Worm (Caenorhabditis elegans) whole organism, L4 larva: ENCODE measurements around the gene C15H9.5.
A peak's percentile ranks its signal among the peaks of the same experiment; 100 is the strongest.

ENCODE experiments used
- D1046.2 ChIP-seq: fragments of 200-800 bp; sonication (Bioruptor generic); IDR thresholded peaks from 2 replicates; pipeline ENCODE4 v1.3.6; 2022; ENCODE audit warnings: missing genetic modification characterization, missing compliant biosample characterization
- F10B5.3 ChIP-seq: sonication (generic microtip); optimal IDR thresholded peaks from 2 replicates; lab custom pipeline; 2016; ENCODE audit warnings: mild to moderate bottlenecking, missing genetic modification characterization, missing compliant biosample characterization
- F37D6.2 ChIP-seq: sonication (generic microtip); optimal IDR thresholded peaks from 2 replicates; lab custom pipeline; 2016; ENCODE audit warnings: mild to moderate bottlenecking, missing genetic modification characterization, missing compliant biosample characterization
- T20F7.1 ChIP-seq: fragments of 200-800 bp; sonication (Bioruptor generic); optimal IDR thresholded peaks from 2 replicates; lab custom pipeline; 2018; ENCODE audit warnings: mild to moderate bottlenecking, missing genetic modification characterization, missing compliant biosample characterization
- T26A8.4 ChIP-seq: fragments of 200-800 bp; sonication (Bioruptor generic); IDR thresholded peaks from 2 replicates; pipeline ENCODE4 v1.3.6; 2022; ENCODE audit warnings: missing genetic modification characterization, missing compliant biosample characterization
- Y75B8A.6 ChIP-seq: fragments of 200-800 bp; sonication (Bioruptor generic); IDR thresholded peaks from 2 replicates; pipeline ENCODE4 v1.3.6; 2022; ENCODE audit warnings: missing genetic modification reagents, missing genetic modification characterization, missing compliant biosample characterization
- ZK546.5 ChIP-seq, 2 experiments: sonication (generic microtip); optimal IDR thresholded peaks; 2 replicates each; lab custom pipeline; 2017; ENCODE audit warnings: missing biosample characterization in 2 of 2, missing genetic modification characterization in 2 of 2
- aha-1 ChIP-seq: fragments of 150-350 bp; peaks from one replicate; lab custom pipeline; 2014; ENCODE audit warnings: missing biosample characterization, missing genetic modification characterization
- aly-2 ChIP-seq: sonication (generic microtip); optimal IDR thresholded peaks from 2 replicates; lab custom pipeline; 2018; ENCODE audit warnings: missing biosample characterization, missing genetic modification characterization
- ama-1 ChIP-seq: fragments of 150-350 bp; optimal IDR thresholded peaks from 2 replicates; lab custom pipeline; 2014; ENCODE audit warnings: inconsistent platforms, mixed read lengths
- attf-4 ChIP-seq: sonication (generic microtip); optimal IDR thresholded peaks from 3 replicates; lab custom pipeline; 2017; ENCODE audit warnings: missing biosample characterization, missing genetic modification characterization
- ceh-20 ChIP-seq: fragments of 200-800 bp; sonication (Bioruptor generic); IDR thresholded peaks from 2 replicates; pipeline ENCODE4 v1.3.6; 2022; ENCODE audit warnings: missing genetic modification reagents, missing genetic modification characterization, missing compliant biosample characterization
- ceh-28 ChIP-seq: fragments of 150-350 bp; optimal IDR thresholded peaks from 2 replicates; lab custom pipeline; 2014; ENCODE audit warnings: missing biosample characterization, missing genetic modification reagents, missing genetic modification characterization
- ceh-82 ChIP-seq: sonication (generic microtip); optimal IDR thresholded peaks from 2 replicates; lab custom pipeline; 2017; ENCODE audit warnings: missing biosample characterization, missing genetic modification characterization
- cey-2 ChIP-seq: sonication (generic microtip); optimal IDR thresholded peaks from 3 replicates; lab custom pipeline; 2017; ENCODE audit warnings: missing genetic modification characterization, mild to moderate bottlenecking, missing compliant biosample characterization, antibody characterized with exemption, borderline replicate concordance; ENCODE audit not compliant: insufficient read depth
- ctbp-1 ChIP-seq: fragments of 200-800 bp; sonication (Bioruptor generic); IDR thresholded peaks from 2 replicates; pipeline ENCODE4 v1.3.6; 2022; ENCODE audit warnings: missing genetic modification reagents, missing genetic modification characterization, missing compliant biosample characterization
- daf-12 ChIP-seq: fragments of 150-350 bp; optimal IDR thresholded peaks from 2 replicates; lab custom pipeline; 2014; ENCODE audit warnings: missing biosample characterization, missing genetic modification reagents, missing genetic modification characterization
- daf-19 ChIP-seq: fragments of 200-800 bp; sonication (Bioruptor generic); conservative IDR thresholded peaks from 2 replicates; pipeline ENCODE4 v1.3.6; 2022; ENCODE audit warnings: missing genetic modification characterization, missing compliant biosample characterization
- daf-8 ChIP-seq: fragments of 200-800 bp; sonication (Bioruptor generic); IDR thresholded peaks from 2 replicates; pipeline ENCODE4 v1.3.6; 2022; ENCODE audit warnings: missing genetic modification characterization, missing compliant biosample characterization
- dmd-6 ChIP-seq: fragments of 200-800 bp; sonication (Bioruptor generic); IDR thresholded peaks from 2 replicates; pipeline ENCODE4 v1.3.6; 2022; ENCODE audit warnings: missing genetic modification reagents, missing genetic modification characterization, missing compliant biosample characterization
- dmd-8 ChIP-seq: fragments of 200-800 bp; sonication (Bioruptor generic); IDR thresholded peaks from 2 replicates; pipeline ENCODE4 v1.3.6; 2022; ENCODE audit warnings: missing genetic modification characterization, missing compliant biosample characterization
- egl-27 ChIP-seq: sonication (generic microtip); optimal IDR thresholded peaks from 3 replicates; lab custom pipeline; 2017; ENCODE audit warnings: missing biosample characterization, missing genetic modification reagents, missing genetic modification characterization
- egl-43 ChIP-seq: fragments of 200-800 bp; sonication (Bioruptor generic); IDR thresholded peaks from 2 replicates; pipeline ENCODE4 v1.3.6; 2022; ENCODE audit warnings: missing genetic modification reagents, missing genetic modification characterization, missing compliant biosample characterization
- fkh-10 ChIP-seq: fragments of 150-350 bp; optimal IDR thresholded peaks from 2 replicates; lab custom pipeline; 2014; ENCODE audit warnings: missing biosample characterization, missing genetic modification reagents, missing genetic modification characterization
- gei-8 ChIP-seq: fragments of 200-800 bp; sonication (Bioruptor generic); optimal IDR thresholded peaks from 2 replicates; lab custom pipeline; 2018; ENCODE audit warnings: mild to moderate bottlenecking, missing genetic modification characterization, missing compliant biosample characterization
- hlh-11 ChIP-seq: fragments of 200-800 bp; sonication (Bioruptor generic); optimal IDR thresholded peaks from 2 replicates; lab custom pipeline; 2018; ENCODE audit warnings: mild to moderate bottlenecking, missing genetic modification characterization, missing compliant biosample characterization
- hlh-30 ChIP-seq: sonication (generic microtip); optimal IDR thresholded peaks from 2 replicates; lab custom pipeline; 2017; ENCODE audit warnings: antibody characterized with exemption, mild to moderate bottlenecking, missing genetic modification characterization, missing compliant biosample characterization; ENCODE audit not compliant: insufficient read depth
- hmg-1.1 ChIP-seq: fragments of 200-800 bp; sonication (Bioruptor generic); IDR thresholded peaks from 2 replicates; pipeline ENCODE4 v1.3.6; 2022; ENCODE audit warnings: missing genetic modification reagents, missing genetic modification characterization, missing compliant biosample characterization
- jun-1 ChIP-seq: fragments of 150-350 bp; optimal IDR thresholded peaks from 2 replicates; lab custom pipeline; 2014; ENCODE audit warnings: missing biosample characterization, missing genetic modification reagents, missing genetic modification characterization
- lin-13 ChIP-seq: fragments of 150-350 bp; optimal IDR thresholded peaks from 2 replicates; lab custom pipeline; 2014; ENCODE audit warnings: missing biosample characterization, missing genetic modification reagents, missing genetic modification characterization
- lin-15B ChIP-seq: fragments of 150-350 bp; sonication (generic microtip); optimal IDR thresholded peaks from 3 replicates; lab custom pipeline; 2014; ENCODE audit warnings: missing biosample characterization, missing genetic modification characterization
- lin-29 ChIP-seq: fragments of 200-800 bp; sonication (Bioruptor generic); IDR thresholded peaks from 2 replicates; pipeline ENCODE4 v1.3.6; 2022; ENCODE audit warnings: missing genetic modification reagents, missing genetic modification characterization, missing compliant biosample characterization
- lin-39 ChIP-seq: fragments of 150-350 bp; optimal IDR thresholded peaks from 2 replicates; lab custom pipeline; 2014; ENCODE audit warnings: missing biosample characterization, missing genetic modification reagents, missing genetic modification characterization
- lsy-2 ChIP-seq, 2 experiments: fragments of 150-350 bp in 1 of 2; sonication (generic microtip) in 1 of 2; optimal IDR thresholded peaks; 2 replicates each; lab custom pipeline; 2014 to 2017; ENCODE audit warnings: missing biosample characterization in 2 of 2, missing genetic modification characterization in 2 of 2
- mep-1 ChIP-seq: fragments of 150-350 bp; sonication (generic microtip); optimal IDR thresholded peaks from 3 replicates; lab custom pipeline; 2014; ENCODE audit warnings: missing biosample characterization, missing genetic modification characterization
- mes-2 ChIP-seq: sonication (generic microtip); optimal IDR thresholded peaks from 2 replicates; lab custom pipeline; 2016; ENCODE audit warnings: missing genotype, mild to moderate bottlenecking, missing genetic modification characterization, missing compliant biosample characterization; ENCODE audit not compliant: poor library complexity, severe bottlenecking
- mxl-2 ChIP-seq: fragments of 200-800 bp; sonication (Bioruptor generic); conservative IDR thresholded peaks from 2 replicates; pipeline ENCODE4 v1.3.6; 2022; ENCODE audit warnings: missing genetic modification reagents, missing genetic modification characterization, missing compliant biosample characterization
- nhr-10 ChIP-seq: fragments of 150-350 bp; optimal IDR thresholded peaks from 2 replicates; lab custom pipeline; 2014; ENCODE audit warnings: missing biosample characterization, missing genetic modification characterization
- nhr-102 ChIP-seq: sonication (generic microtip); optimal IDR thresholded peaks from 2 replicates; lab custom pipeline; 2016; ENCODE audit warnings: mild to moderate bottlenecking, missing genetic modification characterization, moderate library complexity, missing compliant biosample characterization
- nhr-11 ChIP-seq: fragments of 150-350 bp; optimal IDR thresholded peaks from 2 replicates; lab custom pipeline; 2014; ENCODE audit warnings: missing biosample characterization, missing genetic modification characterization
- nhr-111 ChIP-seq: fragments of 200-800 bp; sonication (Bioruptor generic); optimal IDR thresholded peaks from 2 replicates; lab custom pipeline; 2018; ENCODE audit warnings: mild to moderate bottlenecking, missing genetic modification characterization, missing compliant biosample characterization
- nhr-28 ChIP-seq: fragments of 150-350 bp; optimal IDR thresholded peaks from 2 replicates; lab custom pipeline; 2014; ENCODE audit warnings: missing biosample characterization, missing genetic modification characterization
- nhr-6 ChIP-seq: fragments of 150-350 bp; optimal IDR thresholded peaks from 2 replicates; lab custom pipeline; 2014; ENCODE audit warnings: missing biosample characterization, missing genetic modification characterization
- nhr-76 ChIP-seq: fragments of 150-350 bp; optimal IDR thresholded peaks from 2 replicates; lab custom pipeline; 2014; ENCODE audit warnings: missing biosample characterization, missing genetic modification characterization
- php-3 ChIP-seq: fragments of 200-800 bp; sonication (Bioruptor generic); IDR thresholded peaks from 2 replicates; pipeline ENCODE4 v1.3.6; 2022; ENCODE audit warnings: missing genetic modification reagents, missing genetic modification characterization, missing compliant biosample characterization
- set-16 ChIP-seq: fragments of 200-800 bp; sonication (Bioruptor generic); IDR thresholded peaks from 2 replicates; pipeline ENCODE4 v1.3.6; 2022; ENCODE audit warnings: missing genetic modification reagents, missing genetic modification characterization, missing compliant biosample characterization
- snpc-1.2 ChIP-seq: fragments of 200-800 bp; sonication (Bioruptor generic); IDR thresholded peaks from 2 replicates; pipeline ENCODE4 v1.3.6; 2022; ENCODE audit warnings: missing genetic modification reagents, missing genetic modification characterization, missing compliant biosample characterization
- spr-1 ChIP-seq: sonication (generic microtip); optimal IDR thresholded peaks from 2 replicates; lab custom pipeline; 2016; ENCODE audit warnings: mild to moderate bottlenecking, missing genetic modification characterization, missing compliant biosample characterization
- tag-97 ChIP-seq: fragments of 200-800 bp; sonication (Bioruptor generic); IDR thresholded peaks from 2 replicates; pipeline ENCODE4 v1.3.6; 2022; ENCODE audit warnings: missing genetic modification characterization, missing compliant biosample characterization
- unc-130 ChIP-seq: sonication (generic microtip); optimal IDR thresholded peaks from 2 replicates; lab custom pipeline; 2016; ENCODE audit warnings: missing genetic modification reagents, missing genetic modification characterization, missing compliant biosample characterization
- zag-1 ChIP-seq: fragments of 150-350 bp; optimal IDR thresholded peaks from 2 replicates; lab custom pipeline; 2014; ENCODE audit warnings: missing biosample characterization, missing genetic modification characterization
- zfp-2 ChIP-seq: sonication (generic microtip); optimal IDR thresholded peaks from 2 replicates; lab custom pipeline; 2016; ENCODE audit warnings: mild to moderate bottlenecking, missing genetic modification characterization, missing compliant biosample characterization
- zfp-3 ChIP-seq: fragments of 200-800 bp; sonication (Bioruptor generic); conservative IDR thresholded peaks from 2 replicates; pipeline ENCODE4 v1.3.6; 2022; ENCODE audit warnings: missing genetic modification reagents, missing genetic modification characterization, missing compliant biosample characterization
- zip-2 ChIP-seq: fragments of 150-350 bp; optimal IDR thresholded peaks from 2 replicates; lab custom pipeline; 2014; ENCODE audit warnings: missing biosample characterization, missing genetic modification characterization

The C15H9.5 gene

ce11 chrX:6093046-6093445 lies at the start of gene C15H9.5:
TSS of gene C15H9.5 (plus strand) at chrX:6093300.
- TF ChIP-seq php-3 (GFP tag; lab: Robert Waterston, UW) = no peak
- no peak for TF ChIP-seq egl-27
- TF ChIP-seq zfp-3 (GFP tag; lab: Robert Waterston, UW) = no peak
- peak; percentile 33 for TF ChIP-seq nhr-28 (tag; lab: Kevin White, UChicago)
- no peak for TF ChIP-seq egl-43
- no peak for TF ChIP-seq cey-2 (tag; lab: Kevin White, UChicago)
- TF ChIP-seq T26A8.4 (GFP tag; lab: Robert Waterston, UW) = peak; percentile 48; the same call in 1 of the 2 replicates
- no peak for TF ChIP-seq mes-2
- TF ChIP-seq gei-8 (GFP tag; lab: Kevin White, UChicago) = no peak
- TF ChIP-seq snpc-1.2 (GFP tag; lab: Robert Waterston, UW) = no peak
- no peak for TF ChIP-seq mxl-2 (GFP tag; lab: Robert Waterston, UW)
- TF ChIP-seq fkh-10 (GFP tag; lab: Kevin White, UChicago) = no peak
- no peak for TF ChIP-seq nhr-102 (tag; lab: Kevin White, UChicago)
- peak; percentile 43 for TF ChIP-seq aha-1 (tag; lab: Kevin White, UChicago)
- no peak for TF ChIP-seq dmd-6
- no peak for TF ChIP-seq nhr-10
- TF ChIP-seq attf-4 (tag; lab: Kevin White, UChicago) = no peak
- peak; percentile 12 for TF ChIP-seq mep-1 (tag; lab: Kevin White, UChicago)
- TF ChIP-seq zip-2 (tag; lab: Kevin White, UChicago) = no peak
- TF ChIP-seq F10B5.3 (tag; lab: Kevin White, UChicago) = no peak
- no peak for TF ChIP-seq unc-130 (GFP tag; lab: Kevin White, UChicago)
- no peak for TF ChIP-seq hlh-30 (tag; lab: Kevin White, UChicago)
- TF ChIP-seq D1046.2 = no peak
- TF ChIP-seq lin-39 (tag; lab: Kevin White, UChicago) = no peak
- no peak for TF ChIP-seq ctbp-1 (GFP tag; lab: Robert Waterston, UW)
- TF ChIP-seq dmd-8 (GFP tag; lab: Robert Waterston, UW) = no peak
- no peak for TF ChIP-seq F37D6.2 (tag; lab: Kevin White, UChicago)
- no peak for TF ChIP-seq nhr-6 (tag; lab: Kevin White, UChicago)
- no peak for TF ChIP-seq hmg-1.1
- no peak for TF ChIP-seq ceh-20 (GFP tag; lab: Robert Waterston, UW)
- TF ChIP-seq zfp-2 (tag; lab: Kevin White, UChicago) = no peak
- no peak for TF ChIP-seq daf-12 (tag; lab: Kevin White, UChicago)
- TF ChIP-seq lin-13 (GFP tag; lab: Kevin White, UChicago) = no peak
- no peak for TF ChIP-seq set-16 (GFP tag; lab: Robert Waterston, UW)
- TF ChIP-seq nhr-76 = no peak
- TF ChIP-seq nhr-111 (GFP tag; lab: Kevin White, UChicago) = no peak
- no peak for TF ChIP-seq aly-2 (tag; lab: Kevin White, UChicago)
- no peak for TF ChIP-seq daf-8 (GFP tag; lab: Robert Waterston, UW)
- no peak for TF ChIP-seq ceh-82 (tag; lab: Kevin White, UChicago)
- TF ChIP-seq nhr-11 (tag; lab: Kevin White, UChicago) = no peak
- TF ChIP-seq ZK546.5 (tag; optimal IDR thresholded peaks at IDR 0.05; lab: Kevin White, UChicago) = no peak
- no peak for TF ChIP-seq Y75B8A.6 (GFP tag; lab: Robert Waterston, UW)
- no peak for TF ChIP-seq ceh-28 (tag; lab: Kevin White, UChicago)
- TF ChIP-seq T20F7.1 (GFP tag; lab: Kevin White, UChicago) = no peak
- TF ChIP-seq hlh-11 = peak; percentile 47
- TF ChIP-seq spr-1 (tag; lab: Kevin White, UChicago) = no peak
- no peak for TF ChIP-seq jun-1 (tag; lab: Kevin White, UChicago)
- peak in 1 of 2 experiments; percentile 27 for TF ChIP-seq lsy-2 (tag; optimal IDR thresholded peaks at IDR 0.05; lab: Kevin White, UChicago)
- TF ChIP-seq lin-15B (tag; lab: Kevin White, UChicago) = no peak
- TF ChIP-seq ama-1 (lab: Kevin White, UChicago) = no peak
- no peak for TF ChIP-seq daf-19 (GFP tag; lab: Robert Waterston, UW)
- no peak for TF ChIP-seq tag-97
- no peak for TF ChIP-seq zag-1 (tag; lab: Kevin White, UChicago)
- TF ChIP-seq lin-29 (GFP tag; lab: Robert Waterston, UW) = no peak
